Worm (Caenorhabditis elegans): ENCODE data around the gene twk-34.

- no peak for TF ChIP-seq sptf-1 (tag; optimal IDR thresholded peaks at IDR 0.05)
- no peak for TF ChIP-seq ceh-83 (GFP tag; optimal IDR thresholded peaks at IDR 0.05)
- TF ChIP-seq unc-62 (GFP tag; optimal IDR thresholded peaks at IDR 0.05), result no peak
- TF ChIP-seq elt-1 (tag; optimal IDR thresholded peaks at IDR 0.05; ENCODE audit: borderline replicate concordance, insufficient read depth), result no peak
- TF ChIP-seq elt-3 (tag; optimal IDR thresholded peaks at IDR 0.05), result no peak
- TF ChIP-seq snpc-4 (tag; optimal IDR thresholded peaks at IDR 0.05), result no peak
- no peak for TF ChIP-seq nhr-28 (tag; optimal IDR thresholded peaks at IDR 0.05)
- TF ChIP-seq mab-5 (tag; optimal IDR thresholded peaks at IDR 0.05), result no peak
- no peak for TF ChIP-seq nhr-237 (tag; optimal IDR thresholded peaks at IDR 0.05)
- TF ChIP-seq lin-13 (tag; optimal IDR thresholded peaks at IDR 0.05), result no peak
- no peak for TF ChIP-seq lsy-2 (tag; optimal IDR thresholded peaks at IDR 0.05)
- no peak for TF ChIP-seq lin-32 (GFP tag; optimal IDR thresholded peaks at IDR 0.05)
These were observed 19.2 kb upstream of the twk-34 start, which contains the start of gene nhr-196 for ce11 chrV:15685599-15685998.
